Worm (Caenorhabditis elegans): ENCODE data around the gene nhr-195.

ce11 chrV:8966086-8966485, 6.1 kb downstream of the nhr-195 start, which contains the start of gene nhr-219:
- TF ChIP-seq skn-1 (tag; optimal IDR thresholded peaks at IDR 0.05) = no peak
- no peak for TF ChIP-seq elt-3 (tag; optimal IDR thresholded peaks at IDR 0.05)
- no peak for TF ChIP-seq fos-1 (tag; optimal IDR thresholded peaks at IDR 0.05)
- TF ChIP-seq lin-39 (tag; optimal IDR thresholded peaks at IDR 0.05) = no peak
- no peak for TF ChIP-seq alr-1 (tag; optimal IDR thresholded peaks at IDR 0.05)
- TF ChIP-seq ZK546.5 (tag; optimal IDR thresholded peaks at IDR 0.05) = no peak
- TF ChIP-seq nhr-6 (tag; optimal IDR thresholded peaks at IDR 0.05) = no peak
- TF ChIP-seq nhr-21 (tag; optimal IDR thresholded peaks at IDR 0.05) = no peak
- TF ChIP-seq mdl-1 (tag; optimal IDR thresholded peaks at IDR 0.05) = no peak

Measured in whole organism, L2 larva.